Fruit fly (Drosophila melanogaster): ENCODE data around the gene gcm2.

Gene gcm2

dm6 chr2L:9660516-9660920 is 52.2 kb downstream of the gcm2 start (continued):
- TF ChIP-seq Abd-B (GFP tag; optimal IDR thresholded peaks at IDR 0.05) (peak; percentile 45), NfI (GFP tag; optimal IDR thresholded peaks at IDR 0.05) (peak; percentile 81), CG8924 (tag; optimal IDR thresholded peaks at IDR 0.05) (peak; percentile 75), lbe (GFP tag; optimal IDR thresholded peaks at IDR 0.05) (no peak), CG2199 (GFP tag; IDR thresholded peaks at IDR 0.05) (no peak), pb (GFP tag; optimal IDR thresholded peaks at IDR 0.05) (peak; percentile 2), CG3407 (GFP tag; optimal IDR thresholded peaks at IDR 0.05) (peak; percentile 28), Nf-YB (GFP tag; optimal IDR thresholded peaks at IDR 0.05) (peak; percentile 41), CG32532 (GFP tag; IDR thresholded peaks at IDR 0.05) (peak; percentile 81), CG2712 (tag; optimal IDR thresholded peaks at IDR 0.05) (no peak), CG31388 (GFP tag; optimal IDR thresholded peaks at IDR 0.05) (no peak), prd (optimal IDR thresholded peaks at IDR 0.05) (no peak), prd (GFP tag; IDR thresholded peaks at IDR 0.05) (peak; percentile 78), CG11695 (GFP tag; IDR thresholded peaks at IDR 0.05) (peak; percentile 85), run (tag; optimal IDR thresholded peaks at IDR 0.05) (peak; percentile 41), Hmr (GFP tag; optimal IDR thresholded peaks at IDR 0.05) (peak; percentile 92), chm (GFP tag; IDR thresholded peaks at IDR 0.05) (0 out of 2 replicates have a peak, but pooled peaks have one; percentile 48), Usf (GFP tag; optimal IDR thresholded peaks at IDR 0.05) (peak; percentile 23), CG31441 (GFP tag; IDR thresholded peaks at IDR 0.05) (peak; percentile 80), Atf3 (GFP tag; optimal IDR thresholded peaks at IDR 0.05) (peak; percentile 64), CG30431 (GFP tag; optimal IDR thresholded peaks at IDR 0.05) (peak; percentile 40), CG31365 (tag; optimal IDR thresholded peaks at IDR 0.05) (peak; percentile 26), HLH54F (GFP tag; optimal IDR thresholded peaks at IDR 0.05) (peak; percentile 74), CG11247 (GFP tag; IDR thresholded peaks at IDR 0.05) (peak; percentile 46), TFAM (GFP tag; optimal IDR thresholded peaks at IDR 0.05) (no peak), CG18619 (GFP tag; optimal IDR thresholded peaks at IDR 0.05) (peak; percentile 78), CG3281 (GFP tag; optimal IDR thresholded peaks at IDR 0.05) (peak; percentile 88), crp (GFP tag; optimal IDR thresholded peaks at IDR 0.05) (peak in 1 of 2 experiments; percentile 5), CG2889 (GFP tag; IDR thresholded peaks at IDR 0.05) (peak; percentile 60; the same call in 2 of the 3 replicates), Hand (GFP tag; optimal IDR thresholded peaks at IDR 0.05) (peak; percentile 89), klu (GFP tag; IDR thresholded peaks at IDR 0.05) (peak; percentile 67; the same call in 1 of the 2 replicates), CG1233 (GFP tag; optimal IDR thresholded peaks at IDR 0.05) (peak; percentile 75), tap (tag; optimal IDR thresholded peaks at IDR 0.05) (peak; percentile 41), crol (GFP tag; IDR thresholded peaks at IDR 0.05) (no peak), Six4 (GFP tag; optimal IDR thresholded peaks at IDR 0.05) (no peak), CG10366 (GFP tag; IDR thresholded peaks at IDR 0.05) (peak; percentile 47), CG15011 (GFP tag; optimal IDR thresholded peaks at IDR 0.05) (peak; percentile 71), CG12104 (GFP tag; optimal IDR thresholded peaks at IDR 0.05) (peak; percentile 38), lmd (GFP tag; IDR thresholded peaks at IDR 0.05) (peak; percentile 76), caup (GFP tag; optimal IDR thresholded peaks at IDR 0.05; ENCODE audit: severe bottlenecking) (peak; percentile 85), phol (tag; optimal IDR thresholded peaks at IDR 0.05) (peak; percentile 71), CG13296 (GFP tag; optimal IDR thresholded peaks at IDR 0.05) (peak; percentile 89), CG12744 (GFP tag; optimal IDR thresholded peaks at IDR 0.05) (peak; percentile 48), stc (GFP tag; IDR thresholded peaks at IDR 0.05) (peak; percentile 64), sc (optimal IDR thresholded peaks at IDR 0.05) (no peak), sc (GFP tag; optimal IDR thresholded peaks at IDR 0.05) (no peak), Ravus (GFP tag; IDR thresholded peaks at IDR 0.05) (no peak; the same call in 1 of the 2 replicates), zfh1 (GFP tag; IDR thresholded peaks at IDR 0.05) (peak; percentile 54; the same call in 1 of the 3 replicates), Xrp1 (GFP tag; IDR thresholded peaks at IDR 0.05) (peak; percentile 57; the same call in 1 of the 2 replicates), CG7556 (GFP tag; optimal IDR thresholded peaks at IDR 0.05) (peak; percentile 92), CG15696 (tag; optimal IDR thresholded peaks at IDR 0.05) (peak; percentile 10)

Data from whole organism, embryonic.